Worm (Caenorhabditis elegans): ENCODE results near the gene srj-1.

srj-1 gene

ce11 chrIV:11942313-11942712 is 22.9 kb downstream of the srj-1 start, which contains the start of gene ZK829.1:
Gene ZK829.1, minus strand, starts transcription at chrIV:11942413.
- TF ChIP-seq ztf-7 (tag; optimal IDR thresholded peaks at IDR 0.05) (no peak), cey-2 (tag; optimal IDR thresholded peaks at IDR 0.05; ENCODE audit: borderline replicate concordance, insufficient read depth) (no peak)

- TF ChIP-seq unc-62 (GFP tag; optimal IDR thresholded peaks at IDR 0.05 in 1 of 2) = peak in 1 of 2 experiments; percentile 71
- no peak for TF ChIP-seq unc-62 (tag; optimal IDR thresholded peaks at IDR 0.05)
- TF ChIP-seq mdt-29 (GFP tag; IDR thresholded peaks at IDR 0.05) = peak; percentile 27; the same call in 1 of the 2 replicates
- no peak for TF ChIP-seq saeg-2 (GFP tag; IDR thresholded peaks at IDR 0.05)
- peak; percentile 38; the same call in 1 of the 2 replicates for TF ChIP-seq T26A8.4 (GFP tag; IDR thresholded peaks at IDR 0.05)
- TF ChIP-seq dmd-8 (GFP tag; IDR thresholded peaks at IDR 0.05) = no peak
Measured at ce11 chrIV:11938554-11938953, 26.7 kb downstream of the srj-1 start.

DNA sequence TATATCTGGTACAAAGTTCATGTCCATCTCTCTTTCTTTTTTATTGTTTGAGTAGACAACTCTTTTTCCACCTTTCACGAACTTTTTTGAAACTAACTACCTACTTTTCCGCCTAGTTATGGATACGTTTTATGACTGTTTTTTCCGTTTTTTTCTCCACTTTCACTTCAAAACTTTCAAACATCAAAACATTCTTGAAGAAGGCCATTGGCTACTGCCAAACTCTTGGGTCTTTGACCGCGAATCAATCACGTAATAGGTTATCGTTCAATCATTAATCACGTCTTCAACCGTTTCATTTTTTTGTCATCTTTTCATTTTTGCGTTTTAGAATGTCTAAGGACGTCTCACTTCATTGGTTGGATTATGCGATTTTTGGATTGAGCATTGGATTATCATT is 28.1 kb downstream of the srj-1 start, which contains the start of gene slc-5A12:
Gene slc-5A12 (plus strand): TSS at position 333 of the 400 bp plus-strand sequence.
- TF ChIP-seq dmd-6 (GFP tag; IDR thresholded peaks at IDR 0.05) = no peak
- TF ChIP-seq zag-1 (tag; optimal IDR thresholded peaks at IDR 0.05) = no peak
- no peak for TF ChIP-seq mxl-3 (GFP tag; optimal IDR thresholded peaks at IDR 0.05)

- TF ChIP-seq lin-15B (tag; optimal IDR thresholded peaks at IDR 0.05) = no peak
- no peak for TF ChIP-seq attf-4 (tag; optimal IDR thresholded peaks at IDR 0.05)
- no peak for TF ChIP-seq daf-12 (tag; optimal IDR thresholded peaks at IDR 0.05)
- no peak for TF ChIP-seq ztf-11 (tag; optimal IDR thresholded peaks at IDR 0.05)
- TF ChIP-seq nhr-6 (tag; optimal IDR thresholded peaks at IDR 0.05) = no peak
- TF ChIP-seq zip-2 (tag; optimal IDR thresholded peaks at IDR 0.05) = no peak
- no peak for TF ChIP-seq lin-13 (GFP tag; optimal IDR thresholded peaks at IDR 0.05)
- no peak for TF ChIP-seq zag-1 (tag; optimal IDR thresholded peaks at IDR 0.05)
- no peak for TF ChIP-seq fos-1 (tag; optimal IDR thresholded peaks at IDR 0.05)
- no peak for TF ChIP-seq ZK546.5 (tag; optimal IDR thresholded peaks at IDR 0.05)
- no peak for TF ChIP-seq lin-1 (GFP tag; IDR thresholded peaks at IDR 0.05)
- no peak for TF ChIP-seq daf-8 (GFP tag; IDR thresholded peaks at IDR 0.05)
- TF ChIP-seq unc-39 (tag; optimal IDR thresholded peaks at IDR 0.05) = no peak
Measured at ce11 chrIV:11930572-11930971, 34.7 kb downstream of the srj-1 start, which contains the start of gene nhx-9. Gene nhx-9, plus strand, starts transcription at chrIV:11930872.

DNA sequence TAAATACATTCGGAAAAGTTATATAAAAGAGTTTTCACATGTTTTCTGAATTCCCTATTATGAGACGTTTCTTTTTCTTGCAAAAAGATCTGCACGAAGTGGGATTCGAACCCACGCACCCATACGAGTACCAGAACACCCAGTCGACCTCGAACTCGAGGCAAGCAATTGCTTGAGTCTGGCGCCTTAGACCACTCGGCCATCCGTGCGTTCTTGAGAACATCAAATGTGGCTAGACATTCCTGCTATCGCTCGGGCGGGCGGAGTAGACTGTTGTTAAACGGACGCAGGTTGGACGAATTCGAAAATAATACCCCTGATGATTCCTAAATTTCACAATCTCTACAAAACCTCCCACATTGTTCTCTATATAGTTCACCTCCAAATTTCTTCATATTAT is 36.8 kb downstream of the srj-1 start:
- TF ChIP-seq php-3 (GFP tag; IDR thresholded peaks at IDR 0.05) (no peak; the same call in 1 of the 2 replicates), spr-1 (tag; optimal IDR thresholded peaks at IDR 0.05) (peak; percentile 39), fkh-10 (GFP tag; optimal IDR thresholded peaks at IDR 0.05) (no peak), ceh-28 (tag; optimal IDR thresholded peaks at IDR 0.05) (no peak), Y5F2A.4 (GFP tag; optimal IDR thresholded peaks at IDR 0.05) (no peak), ceh-32 (tag; optimal IDR thresholded peaks at IDR 0.05; ENCODE audit: poor library complexity) (no peak), nhr-6 (tag; optimal IDR thresholded peaks at IDR 0.05) (no peak), Y48G9A.11 (GFP tag; IDR thresholded peaks at IDR 0.05) (peak; percentile 61; the same call in 1 of the 2 replicates), F37D6.2 (tag; optimal IDR thresholded peaks at IDR 0.05) (no peak), nhr-25 (tag; optimal IDR thresholded peaks at IDR 0.05; ENCODE audit: borderline replicate concordance, insufficient read depth) (no peak), lin-15B (tag; optimal IDR thresholded peaks at IDR 0.05) (no peak), zag-1 (tag; optimal IDR thresholded peaks at IDR 0.05) (no peak), ama-1 (optimal IDR thresholded peaks at IDR 0.05) (no peak), ZK546.5 (tag; optimal IDR thresholded peaks at IDR 0.05) (no peak), lin-38 (GFP tag; IDR thresholded peaks at IDR 0.05) (no peak; the same call in 1 of the 2 replicates), unc-39 (tag; optimal IDR thresholded peaks at IDR 0.05) (no peak), dmd-6 (GFP tag; IDR thresholded peaks at IDR 0.05) (peak; percentile 74), snpc-4 (tag; optimal IDR thresholded peaks at IDR 0.05) (no peak), daf-16 (GFP tag; optimal IDR thresholded peaks at IDR 0.05) (peak in 1 of 2 experiments; percentile 29), daf-16 (tag; optimal IDR thresholded peaks at IDR 0.05) (peak; percentile 22), nhr-76 (tag; optimal IDR thresholded peaks at IDR 0.05) (no peak), set-16 (GFP tag; IDR thresholded peaks at IDR 0.05) (no peak; the same call in 1 of the 2 replicates), F49E8.2 (tag; optimal IDR thresholded peaks at IDR 0.05; ENCODE audit: borderline replicate concordance) (peak; percentile 34), F26F4.8 (GFP tag; conservative IDR thresholded peaks at IDR 0.05) (peak; percentile 59; the same call in 1 of the 2 replicates), Y105C5A.15 (GFP tag; IDR thresholded peaks at IDR 0.05) (no peak), zfp-2 (tag; optimal IDR thresholded peaks at IDR 0.05) (no peak), gei-8 (GFP tag; optimal IDR thresholded peaks at IDR 0.05) (no peak), mep-1 (tag; optimal IDR thresholded peaks at IDR 0.05) (no peak)
